Fruit fly (Drosophila melanogaster): Measurements from ENCODE around the gene mRpS2.

The mRpS2 gene

DNA sequence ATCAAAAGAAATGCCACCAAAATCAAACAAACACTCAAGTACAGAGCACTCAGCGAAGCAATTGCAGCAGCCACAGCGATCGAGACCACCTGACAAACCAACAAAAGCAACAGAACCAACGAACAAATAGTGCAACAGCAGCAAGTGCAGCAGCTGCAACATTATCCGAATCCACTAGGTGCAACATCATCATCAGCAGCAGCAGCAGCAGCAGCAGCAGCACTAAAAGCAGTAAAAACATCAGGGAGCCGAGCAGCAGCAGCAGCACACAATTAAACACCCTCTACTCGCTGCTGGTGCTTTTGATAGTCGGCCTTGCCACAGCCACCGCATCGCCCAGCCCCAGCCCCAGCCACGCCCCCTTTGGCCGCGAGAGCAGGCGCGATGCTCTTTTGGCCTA, 15.2 kb upstream of the mRpS2 start:
- TF ChIP-seq CG8478 (optimal IDR thresholded peaks at IDR 0.05) (no peak), CTCF (optimal IDR thresholded peaks at IDR 0.05) (no peak)

DNA sequence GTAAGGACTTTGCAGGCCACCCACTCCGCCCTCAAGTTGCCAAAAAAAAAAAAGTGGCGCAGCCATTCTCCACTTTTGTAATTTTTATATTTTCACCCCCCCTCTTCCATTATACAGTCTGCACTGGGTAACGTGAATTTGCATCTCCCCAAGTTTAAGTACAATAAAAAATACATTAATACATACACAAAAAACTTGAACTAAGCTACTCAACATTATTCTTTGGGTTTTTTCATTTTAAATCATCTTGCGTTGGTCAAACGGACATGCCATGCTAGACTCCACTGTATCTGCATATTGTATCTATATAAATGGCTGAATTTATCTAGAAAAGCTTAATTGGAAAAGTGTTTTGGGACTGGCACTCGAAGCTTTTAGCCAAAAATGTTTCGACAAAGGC, 11.3 kb upstream of the mRpS2 start:
- no peak for TF ChIP-seq CTCF (optimal IDR thresholded peaks at IDR 0.05)
- TF ChIP-seq CG8478 (optimal IDR thresholded peaks at IDR 0.05) = no peak

DNA sequence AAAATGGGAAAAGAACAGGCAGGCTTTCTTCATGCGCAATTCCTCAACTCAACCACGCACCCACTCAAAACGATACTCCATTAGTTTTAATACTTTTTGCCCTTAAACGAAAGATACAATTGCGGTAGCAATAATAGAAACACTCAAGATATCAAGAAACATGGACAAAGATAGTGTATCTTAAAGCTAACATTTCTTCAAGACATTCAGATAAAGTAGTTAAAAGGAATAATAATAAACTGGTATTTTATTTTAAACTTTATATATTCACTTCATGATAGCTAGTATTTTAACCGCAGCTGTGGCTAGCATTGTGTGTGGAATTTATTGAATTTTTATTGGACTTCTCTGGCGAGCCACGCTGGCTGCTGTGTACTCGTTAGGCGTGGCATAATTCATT, 5.9 kb upstream of the mRpS2 start:
- no peak for TF ChIP-seq CG8478 (optimal IDR thresholded peaks at IDR 0.05)
- TF ChIP-seq CTCF (optimal IDR thresholded peaks at IDR 0.05) = no peak

DNA sequence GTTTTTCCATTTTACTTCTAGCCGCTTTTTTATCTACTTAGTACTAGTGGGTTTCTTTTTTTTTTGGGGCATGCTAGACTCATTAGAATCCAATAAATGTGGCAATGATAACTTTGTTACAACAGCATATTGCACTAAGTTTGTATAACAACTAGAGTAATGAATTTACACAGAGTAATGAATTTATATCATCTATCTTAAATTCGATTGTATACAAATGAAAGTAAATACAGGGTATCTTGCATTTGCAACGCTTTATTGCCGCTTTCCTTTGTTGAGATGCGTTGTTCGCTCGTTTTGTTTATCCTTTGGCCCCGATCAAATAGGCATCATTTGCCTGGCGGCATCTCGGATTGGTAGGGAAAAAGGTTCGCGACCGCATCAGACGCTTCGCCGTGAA, 4.6 kb upstream of the mRpS2 start:
- TF ChIP-seq CTCF (optimal IDR thresholded peaks at IDR 0.05) (no peak), CG8478 (optimal IDR thresholded peaks at IDR 0.05) (no peak)

DNA sequence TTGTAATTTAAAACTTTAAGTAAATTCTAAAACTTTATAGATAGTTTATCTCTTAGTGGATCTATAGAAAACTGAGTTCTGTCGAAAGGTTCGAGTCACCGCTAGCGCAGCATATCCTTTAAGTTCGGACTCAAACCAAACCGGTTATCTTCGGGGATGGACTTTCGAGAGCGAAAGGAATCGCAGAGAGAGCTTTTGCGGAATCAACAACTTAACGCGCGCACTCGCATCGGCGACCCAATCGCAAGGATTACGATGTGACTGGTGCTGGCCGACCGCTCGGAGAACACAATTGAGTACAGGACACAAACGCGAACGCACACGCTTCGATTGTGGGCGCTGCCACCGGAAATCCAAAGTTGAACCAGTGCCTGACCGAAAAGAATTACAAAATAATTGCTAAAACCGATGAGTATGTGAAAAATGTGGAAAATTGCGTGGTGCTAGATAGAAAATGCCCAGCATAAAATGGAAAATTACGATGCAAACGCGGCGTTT, 2.4 kb upstream of the mRpS2 start, which contains the start of gene smog:
Gene smog, plus strand, starts transcription at position 260 of the 498 bp plus-strand sequence.
- no peak for TF ChIP-seq CG8478 (optimal IDR thresholded peaks at IDR 0.05)
- TF ChIP-seq CTCF (optimal IDR thresholded peaks at IDR 0.05) = peak in 1 of 2 experiments; percentile 23

DNA sequence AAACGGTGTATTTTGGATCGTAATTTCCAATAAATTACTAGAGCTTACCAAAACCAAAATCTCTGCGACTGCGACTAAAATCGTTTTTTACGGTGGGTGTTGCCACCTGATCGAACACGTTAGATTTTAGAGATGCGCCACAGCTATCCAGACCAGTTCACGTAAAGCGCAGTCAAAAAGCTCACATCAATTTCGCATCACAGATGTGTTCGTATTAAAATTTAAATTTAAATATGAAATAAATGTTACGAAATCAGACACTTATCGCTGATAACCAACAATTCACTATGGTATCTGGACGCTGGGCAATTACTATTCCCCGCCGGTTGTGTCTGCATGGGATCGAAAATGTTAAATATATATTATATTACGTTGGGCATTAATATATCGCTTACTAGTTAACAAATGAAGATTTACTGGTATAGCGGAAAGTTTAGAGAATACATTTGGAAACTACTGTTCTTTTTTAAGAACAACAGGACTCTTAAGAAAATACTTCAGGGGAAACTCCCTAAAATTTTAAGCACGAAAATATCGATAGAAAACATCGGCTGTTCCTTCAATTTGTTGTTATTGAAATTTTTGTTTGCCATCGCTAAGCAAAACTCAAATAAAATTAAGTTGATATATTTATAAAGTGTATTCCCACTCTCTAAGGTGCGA, 2.9 kb downstream of the mRpS2 start, which contains the start of the genes mxt and CG11927:
Gene mxt, minus strand, starts transcription at position 105 of the 663 bp plus-strand sequence.
Gene CG11927, plus strand, starts transcription at position 576 of the 663 bp plus-strand sequence.
- TF ChIP-seq CG8478 (optimal IDR thresholded peaks at IDR 0.05) (no peak), CTCF (optimal IDR thresholded peaks at IDR 0.05) (no peak)

DNA sequence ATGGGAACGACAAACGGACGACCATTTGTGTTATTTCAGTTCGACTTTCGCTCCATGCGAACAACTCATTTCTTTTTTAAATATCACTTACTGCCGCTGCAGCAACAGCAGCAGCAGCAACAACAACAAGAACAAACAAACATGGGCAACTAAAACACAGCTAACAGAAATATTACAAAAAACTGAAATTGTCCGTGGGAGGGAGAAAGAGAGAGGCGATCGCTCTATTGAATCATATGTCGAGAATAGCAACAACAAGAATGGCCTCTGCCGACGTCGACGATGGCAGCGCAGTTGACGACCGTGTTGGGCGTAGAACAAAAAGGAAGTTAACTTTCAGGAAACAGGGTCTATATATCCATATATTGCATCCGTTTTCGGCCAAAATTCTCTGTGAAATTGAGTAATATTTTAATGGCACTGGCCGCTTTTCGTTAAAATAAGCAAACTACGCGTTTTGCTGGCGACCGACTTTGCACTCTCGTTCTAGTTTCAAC, 3.5 kb downstream of the mRpS2 start:
- TF ChIP-seq CTCF (optimal IDR thresholded peaks at IDR 0.05) = no peak
- TF ChIP-seq CG8478 (optimal IDR thresholded peaks at IDR 0.05) = no peak

DNA sequence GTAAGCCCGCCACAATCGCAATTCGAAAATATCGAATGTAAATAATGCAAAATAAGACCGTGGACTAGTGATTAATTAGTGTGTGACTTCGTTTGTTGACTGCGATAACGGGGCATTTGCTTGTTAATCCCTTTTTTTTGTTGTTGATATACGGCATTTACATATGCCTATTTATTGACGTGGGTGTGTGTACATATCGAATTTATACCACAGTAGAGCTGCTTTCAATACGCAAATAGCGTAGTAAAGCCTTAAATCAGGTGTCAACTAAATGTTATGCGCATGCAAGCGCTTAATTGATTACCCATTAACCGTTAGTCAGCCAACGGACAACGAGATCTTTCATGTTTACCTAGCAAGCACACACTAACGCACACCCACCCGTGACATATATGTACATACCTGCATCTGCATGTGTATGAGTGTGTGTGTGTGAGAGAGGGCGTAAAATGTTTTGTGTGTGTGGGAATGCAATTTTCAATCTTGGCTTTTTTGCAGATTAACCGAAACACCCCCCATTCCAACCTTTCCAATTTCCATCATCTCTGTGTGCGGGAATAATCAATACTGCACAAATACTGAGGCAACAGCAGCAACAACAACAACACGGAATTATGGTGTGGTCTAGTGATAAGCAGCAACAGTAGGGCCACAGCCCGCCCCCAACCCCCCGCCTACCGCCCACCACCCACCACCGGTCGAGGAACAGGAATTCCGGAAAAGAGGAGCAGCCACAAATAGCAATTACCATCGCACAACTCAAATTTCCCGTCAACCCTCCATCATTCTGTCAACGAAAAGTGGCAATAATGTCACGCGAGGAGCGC, 11.5 kb downstream of the mRpS2 start:
- no peak for TF ChIP-seq CG8478 (optimal IDR thresholded peaks at IDR 0.05)
- TF ChIP-seq CTCF (optimal IDR thresholded peaks at IDR 0.05) = no peak

DNA sequence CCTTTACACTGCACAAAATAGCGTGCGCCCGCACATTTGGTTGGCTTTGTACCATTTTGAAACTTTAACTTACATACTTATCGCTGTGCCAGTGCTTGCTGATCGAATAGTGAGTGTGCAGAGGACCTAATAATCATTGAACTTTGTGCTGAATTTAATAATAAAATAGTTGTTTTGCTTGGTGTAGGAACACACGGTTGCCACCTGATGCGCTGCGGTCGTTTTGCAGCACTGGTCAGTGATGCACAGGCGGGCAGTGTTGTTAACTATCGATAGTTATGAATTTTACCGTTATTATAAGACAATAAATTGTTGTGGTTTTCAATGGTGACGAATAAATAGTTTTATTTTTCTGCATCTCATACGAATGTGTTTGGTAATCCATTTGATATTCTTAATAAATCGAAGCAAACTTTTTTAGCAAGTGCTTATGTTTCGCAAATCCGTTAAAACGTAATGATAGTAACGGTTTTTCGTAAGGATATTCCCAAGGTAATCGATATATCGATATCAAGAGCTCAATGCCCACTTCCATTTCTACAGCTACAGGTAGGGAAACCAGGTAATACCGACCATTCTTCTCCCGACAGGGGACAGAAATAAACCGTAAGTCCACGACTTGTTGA, 12.3 kb downstream of the mRpS2 start, which contains the start of the genes tank and CG12194:
Gene tank, minus strand, starts transcription at position 228 of the 626 bp plus-strand sequence.
Gene CG12194, plus strand, starts transcription at position 576 of the 626 bp plus-strand sequence.
- no peak for TF ChIP-seq CG8478 (optimal IDR thresholded peaks at IDR 0.05)
- TF ChIP-seq CTCF (optimal IDR thresholded peaks at IDR 0.05) = no peak

DNA sequence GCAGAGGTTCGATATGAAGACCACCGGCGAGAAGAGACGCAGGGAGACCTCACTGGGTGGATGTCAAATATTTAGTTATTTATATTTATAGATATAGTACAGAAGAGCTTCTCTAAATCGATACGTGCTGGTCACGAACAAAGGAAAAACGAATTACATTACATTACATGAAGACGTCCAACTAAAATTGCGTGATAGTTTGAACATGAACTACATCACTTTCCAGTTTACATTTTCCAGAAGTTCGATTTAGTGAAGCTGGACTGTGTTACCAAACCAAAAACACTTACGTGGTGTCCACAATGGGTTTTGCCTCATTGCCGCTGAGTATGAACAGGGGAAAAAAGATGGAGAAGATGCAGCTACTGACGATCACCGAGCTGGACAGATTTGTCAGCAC, 14.0 kb downstream of the mRpS2 start:
- TF ChIP-seq CG8478 (optimal IDR thresholded peaks at IDR 0.05) (no peak), CTCF (optimal IDR thresholded peaks at IDR 0.05) (no peak)

DNA sequence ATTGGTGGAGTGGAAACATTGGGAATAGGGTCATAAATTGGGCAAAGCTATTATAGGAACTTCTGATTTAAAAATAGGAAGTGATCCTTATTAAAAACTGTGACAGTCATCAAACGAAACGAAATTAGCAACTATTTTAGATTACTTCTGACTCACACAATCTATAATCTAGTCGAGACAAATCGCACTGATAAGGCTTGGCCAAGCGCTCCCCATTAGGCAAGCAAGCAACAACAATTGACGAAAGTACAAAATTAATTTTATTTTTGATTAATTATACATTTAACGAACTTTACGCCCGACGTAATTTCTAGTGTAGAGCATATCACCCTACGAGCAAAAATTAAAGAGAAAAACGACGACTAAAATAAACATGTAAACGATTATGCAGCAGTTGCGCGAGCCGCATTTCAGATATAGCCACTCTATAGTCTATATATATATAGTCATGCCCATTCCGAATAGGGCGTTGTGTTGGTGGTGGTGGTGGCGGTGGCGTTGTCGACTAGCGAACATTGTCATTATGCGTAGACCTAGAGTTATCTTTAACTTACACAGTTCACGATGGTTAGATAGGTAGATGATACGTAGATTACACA, 15.0 kb downstream of the mRpS2 start, which contains the start of gene Ir25a:
Gene Ir25a, minus strand, starts transcription at position 210 of the 599 bp plus-strand sequence.
- TF ChIP-seq CG8478 (optimal IDR thresholded peaks at IDR 0.05) (no peak), CTCF (optimal IDR thresholded peaks at IDR 0.05) (no peak)

DNA sequence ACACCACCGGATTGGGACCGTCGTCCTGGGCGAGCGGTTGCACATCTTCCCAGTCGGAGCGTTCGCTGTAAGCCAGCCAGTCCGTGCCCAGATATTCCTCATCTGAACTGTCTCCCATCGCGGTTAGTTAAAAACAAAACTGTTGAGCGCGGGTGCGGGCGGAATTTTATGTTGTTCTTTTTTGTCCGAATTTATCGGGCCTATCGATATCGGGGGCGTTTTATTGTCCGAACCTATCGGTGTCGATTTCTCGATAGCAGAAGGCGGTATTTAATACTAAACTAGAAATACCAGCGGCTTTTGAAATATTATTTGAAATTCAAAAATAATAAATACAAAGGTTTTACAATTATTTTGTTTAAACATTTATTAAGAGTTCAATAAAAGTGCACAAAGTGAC, 19.7 kb downstream of the mRpS2 start, which contains the start of gene Fnta:
Gene Fnta, minus strand, starts transcription at position 204 of the 400 bp plus-strand sequence.
- TF ChIP-seq CTCF (optimal IDR thresholded peaks at IDR 0.05) (no peak), CG8478 (optimal IDR thresholded peaks at IDR 0.05) (no peak)

DNA sequence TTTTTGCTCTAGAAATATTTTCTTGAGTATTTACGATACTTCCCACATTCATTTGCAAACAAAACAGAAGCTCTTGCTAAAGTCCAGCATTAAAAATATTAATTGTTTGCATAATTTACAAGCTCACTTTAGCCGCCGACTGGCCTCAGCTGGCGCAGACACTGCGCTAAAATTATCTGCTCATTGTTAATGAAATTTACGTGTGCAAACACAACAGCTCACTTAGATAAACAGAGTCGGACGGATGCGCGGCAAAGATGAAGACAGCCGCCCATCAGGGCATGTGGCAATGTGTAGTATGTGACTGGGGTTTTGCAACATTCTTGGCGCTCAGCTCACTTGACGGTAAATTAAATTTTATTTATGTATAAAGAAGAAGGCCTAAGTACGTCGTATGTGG, 21.2 kb downstream of the mRpS2 start:
- TF ChIP-seq CG8478 (optimal IDR thresholded peaks at IDR 0.05) (no peak), CTCF (optimal IDR thresholded peaks at IDR 0.05) (no peak)

DNA sequence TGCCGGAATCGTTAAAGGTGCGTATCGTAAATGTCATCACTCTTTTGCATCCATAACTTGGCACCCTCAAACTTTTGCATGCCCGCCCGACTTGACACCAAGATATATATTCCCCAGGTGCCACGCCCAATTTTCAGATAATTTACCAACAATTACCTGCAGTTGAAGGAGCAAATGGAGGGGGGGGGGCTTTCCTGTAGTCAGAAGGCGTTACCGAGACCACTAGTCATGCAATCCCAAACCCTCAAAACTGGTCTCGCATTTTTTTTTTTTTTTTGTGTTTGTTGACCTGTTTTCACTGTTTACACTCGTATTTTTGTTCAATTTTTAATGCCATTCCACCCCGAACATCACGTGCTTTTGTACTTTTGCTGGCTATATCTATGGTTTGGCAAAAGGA, 24.5 kb downstream of the mRpS2 start:
- TF ChIP-seq CG8478 (optimal IDR thresholded peaks at IDR 0.05) (no peak), CTCF (optimal IDR thresholded peaks at IDR 0.05) (no peak)
